Worm (Caenorhabditis elegans) whole organism, L3 larva: ENCODE results near the gene F46C5.4.

Experiments used
- R02D3.7 ChIP-seq: fragments of 150-350 bp; optimal IDR thresholded peaks from 2 replicates; lab custom pipeline; 2014; ENCODE audit warnings: missing biosample characterization, missing genetic modification characterization
- ZK546.5 ChIP-seq: sonication (generic microtip); optimal IDR thresholded peaks from 2 replicates; lab custom pipeline; 2017; ENCODE audit warnings: missing biosample characterization, missing genetic modification characterization
- aly-2 ChIP-seq: fragments of 150-350 bp; optimal IDR thresholded peaks from 2 replicates; lab custom pipeline; 2014; ENCODE audit warnings: missing biosample characterization, missing genetic modification characterization
- ama-1 ChIP-seq: fragments of 150-350 bp; optimal IDR thresholded peaks from 2 replicates; lab custom pipeline; 2018
- ceh-16 ChIP-seq: sonication (generic microtip); optimal IDR thresholded peaks from 2 replicates; lab custom pipeline; 2017; ENCODE audit warnings: missing biosample characterization, missing genetic modification characterization
- ceh-28 ChIP-seq: fragments of 150-350 bp; optimal IDR thresholded peaks from 2 replicates; lab custom pipeline; 2014; ENCODE audit warnings: missing biosample characterization, missing genetic modification reagents, missing genetic modification characterization
- ceh-82 ChIP-seq: fragments of 150-350 bp; optimal IDR thresholded peaks from 2 replicates; lab custom pipeline; 2014; ENCODE audit warnings: missing biosample characterization, missing genetic modification characterization
- ceh-9 ChIP-seq: sonication (generic microtip); optimal IDR thresholded peaks from 2 replicates; lab custom pipeline; 2018; ENCODE audit warnings: missing biosample characterization, missing genetic modification characterization
- egl-27 ChIP-seq: sonication (generic microtip); optimal IDR thresholded peaks from 4 replicates; lab custom pipeline; 2017; ENCODE audit warnings: missing biosample characterization, missing genetic modification reagents, missing genetic modification characterization
- egl-5 ChIP-seq: fragments of 150-350 bp; optimal IDR thresholded peaks from 2 replicates; lab custom pipeline; 2017; ENCODE audit warnings: missing biosample characterization, missing genetic modification reagents, missing genetic modification characterization, inconsistent platforms
- elt-1 ChIP-seq: fragments of 150-350 bp; optimal IDR thresholded peaks from 2 replicates; lab custom pipeline; 2014; ENCODE audit warnings: missing biosample characterization, missing genetic modification characterization
- elt-2 ChIP-seq: sonication (generic microtip); optimal IDR thresholded peaks from 2 replicates; lab custom pipeline; 2016; ENCODE audit warnings: missing genetic modification reagents, mild to moderate bottlenecking, missing genetic modification characterization, missing compliant biosample characterization
- elt-3 ChIP-seq, 3 experiments: fragments of 150-350 bp in 1 of 3; sonication (generic microtip) in 2 of 3; optimal IDR thresholded peaks; 2 replicates in 2 of 3; 4 replicates in 1 of 3; lab custom pipeline; 2014 to 2017; ENCODE audit warnings: missing biosample characterization in 3 of 3, missing genetic modification characterization in 3 of 3
- eor-1 ChIP-seq, 2 experiments: fragments of 150-350 bp; optimal IDR thresholded peaks; 2 replicates each; lab custom pipeline; 2014 to 2018; ENCODE audit warnings: missing biosample characterization in 2 of 2, missing genetic modification characterization in 2 of 2
- fkh-10 ChIP-seq: sonication (generic microtip); optimal IDR thresholded peaks from 2 replicates; lab custom pipeline; 2017; ENCODE audit warnings: missing biosample characterization, missing genetic modification reagents, missing genetic modification characterization
- fkh-2 ChIP-seq: fragments of 150-350 bp; optimal IDR thresholded peaks from 2 replicates; lab custom pipeline; 2014; ENCODE audit warnings: missing biosample characterization, missing genetic modification reagents, missing genetic modification characterization
- fos-1 ChIP-seq: fragments of 150-350 bp; optimal IDR thresholded peaks from 2 replicates; lab custom pipeline; 2014; ENCODE audit warnings: missing biosample characterization, missing genetic modification characterization
- jun-1 ChIP-seq: fragments of 150-350 bp; optimal IDR thresholded peaks from 2 replicates; lab custom pipeline; 2014; ENCODE audit warnings: missing biosample characterization, missing genetic modification reagents, missing genetic modification characterization
- lin-39 ChIP-seq: fragments of 150-350 bp; optimal IDR thresholded peaks from 2 replicates; lab custom pipeline; 2018; ENCODE audit warnings: missing biosample characterization, missing genetic modification reagents, missing genetic modification characterization
- nfya-1 ChIP-seq: sonication (generic microtip); optimal IDR thresholded peaks from 2 replicates; lab custom pipeline; 2017; ENCODE audit warnings: missing genetic modification characterization, mild to moderate bottlenecking, missing compliant biosample characterization, antibody characterized with exemption, moderate library complexity; ENCODE audit not compliant: insufficient read depth
- nhr-11 ChIP-seq: fragments of 150-350 bp; optimal IDR thresholded peaks from 2 replicates; lab custom pipeline; 2014; ENCODE audit warnings: missing biosample characterization, missing genetic modification characterization
- nhr-12 ChIP-seq: fragments of 150-350 bp; optimal IDR thresholded peaks from 2 replicates; lab custom pipeline; 2014; ENCODE audit warnings: missing biosample characterization, missing genetic modification characterization
- nhr-23 ChIP-seq: fragments of 150-350 bp; optimal IDR thresholded peaks from 2 replicates; lab custom pipeline; 2014; ENCODE audit warnings: missing biosample characterization, missing genetic modification reagents, missing genetic modification characterization
- nhr-237 ChIP-seq: fragments of 150-350 bp; optimal IDR thresholded peaks from 2 replicates; lab custom pipeline; 2014; ENCODE audit warnings: missing biosample characterization, missing genetic modification characterization
- nhr-25 ChIP-seq: sonication (generic microtip); optimal IDR thresholded peaks from 2 replicates; lab custom pipeline; 2017; ENCODE audit warnings: missing biosample characterization, missing genetic modification characterization
- nhr-28 ChIP-seq: fragments of 150-350 bp; optimal IDR thresholded peaks from 2 replicates; lab custom pipeline; 2014; ENCODE audit warnings: missing biosample characterization, missing genetic modification characterization
- nhr-43 ChIP-seq: sonication (generic microtip); optimal IDR thresholded peaks from 2 replicates; lab custom pipeline; 2016; ENCODE audit warnings: mild to moderate bottlenecking, missing genetic modification characterization, missing compliant biosample characterization; ENCODE audit not compliant: poor library complexity, severe bottlenecking
- nhr-76 ChIP-seq: fragments of 150-350 bp; sonication (generic microtip); optimal IDR thresholded peaks from 5 replicates; lab custom pipeline; 2014; ENCODE audit warnings: missing biosample characterization, missing genetic modification characterization
- nhr-77 ChIP-seq: fragments of 150-350 bp; optimal IDR thresholded peaks from 2 replicates; lab custom pipeline; 2014; ENCODE audit warnings: missing biosample characterization, missing genetic modification characterization
- pha-4 ChIP-seq: fragments of 150-350 bp; optimal IDR thresholded peaks from 2 replicates; lab custom pipeline; 2014; ENCODE audit warnings: missing biosample characterization, missing genetic modification reagents, missing genetic modification characterization
- pqm-1 ChIP-seq: fragments of 150-350 bp; optimal IDR thresholded peaks from 2 replicates; lab custom pipeline; 2017; ENCODE audit warnings: missing biosample characterization, missing genetic modification characterization, inconsistent platforms
- tbx-2 ChIP-seq: sonication (generic microtip); optimal IDR thresholded peaks from 2 replicates; lab custom pipeline; 2016; ENCODE audit warnings: mild to moderate bottlenecking, missing genetic modification characterization, missing compliant biosample characterization
- unc-62 ChIP-seq: fragments of 150-350 bp; sonication (generic microtip); optimal IDR thresholded peaks from 4 replicates; lab custom pipeline; 2014; ENCODE audit warnings: missing biosample characterization, missing genetic modification reagents, missing genetic modification characterization
- zag-1 ChIP-seq: fragments of 150-350 bp; optimal IDR thresholded peaks from 2 replicates; lab custom pipeline; 2014; ENCODE audit warnings: missing biosample characterization, missing genetic modification characterization
- ztf-11 ChIP-seq: fragments of 150-350 bp; optimal IDR thresholded peaks from 2 replicates; lab custom pipeline; 2014; ENCODE audit warnings: missing biosample characterization, missing genetic modification characterization
- ztf-4 ChIP-seq: fragments of 150-350 bp; optimal IDR thresholded peaks from 2 replicates; lab custom pipeline; 2014; ENCODE audit warnings: missing biosample characterization, missing genetic modification characterization

Gene F46C5.4

DNA sequence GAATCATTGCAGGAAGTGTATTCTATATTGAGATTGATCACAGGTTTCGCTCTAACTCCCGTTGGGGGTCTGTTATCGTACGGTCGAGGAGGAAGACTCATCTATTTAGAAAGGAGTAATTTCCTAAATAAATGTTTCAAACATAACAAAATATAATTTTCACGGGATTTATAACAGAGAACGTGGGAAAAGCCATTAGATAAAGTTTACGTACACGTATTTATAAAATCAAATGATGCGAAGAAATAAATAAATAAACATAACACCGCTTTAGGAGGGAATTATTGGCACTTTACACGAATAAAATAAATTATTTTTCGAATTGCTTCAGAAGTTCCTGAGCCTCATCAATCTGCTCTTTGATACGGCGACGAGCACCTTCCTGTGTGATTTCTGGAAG is 27.4 kb upstream of the F46C5.4 start, which contains the start of gene F07H5.10:
TSS of gene F07H5.10 (minus strand) at position 101 of the 400 bp plus-strand sequence.
- no peak for TF ChIP-seq pqm-1 (tag; lab: Kevin White, UChicago)
- no peak for TF ChIP-seq nfya-1
- no peak for TF ChIP-seq nhr-237
- no peak for TF ChIP-seq elt-3 (tag; optimal IDR thresholded peaks at IDR 0.05; lab: Kevin White, UChicago)
- TF ChIP-seq nhr-25 (tag; lab: Kevin White, UChicago), result no peak
- TF ChIP-seq nhr-12, result no peak
- no peak for TF ChIP-seq fkh-10 (GFP tag; lab: Kevin White, UChicago)
- TF ChIP-seq fkh-2 (tag; lab: Kevin White, UChicago), result no peak
- no peak for TF ChIP-seq ztf-11 (tag; lab: Kevin White, UChicago)
- TF ChIP-seq unc-62 (GFP tag; lab: Kevin White, UChicago), result no peak
- no peak for TF ChIP-seq egl-27 (tag; lab: Kevin White, UChicago)

DNA sequence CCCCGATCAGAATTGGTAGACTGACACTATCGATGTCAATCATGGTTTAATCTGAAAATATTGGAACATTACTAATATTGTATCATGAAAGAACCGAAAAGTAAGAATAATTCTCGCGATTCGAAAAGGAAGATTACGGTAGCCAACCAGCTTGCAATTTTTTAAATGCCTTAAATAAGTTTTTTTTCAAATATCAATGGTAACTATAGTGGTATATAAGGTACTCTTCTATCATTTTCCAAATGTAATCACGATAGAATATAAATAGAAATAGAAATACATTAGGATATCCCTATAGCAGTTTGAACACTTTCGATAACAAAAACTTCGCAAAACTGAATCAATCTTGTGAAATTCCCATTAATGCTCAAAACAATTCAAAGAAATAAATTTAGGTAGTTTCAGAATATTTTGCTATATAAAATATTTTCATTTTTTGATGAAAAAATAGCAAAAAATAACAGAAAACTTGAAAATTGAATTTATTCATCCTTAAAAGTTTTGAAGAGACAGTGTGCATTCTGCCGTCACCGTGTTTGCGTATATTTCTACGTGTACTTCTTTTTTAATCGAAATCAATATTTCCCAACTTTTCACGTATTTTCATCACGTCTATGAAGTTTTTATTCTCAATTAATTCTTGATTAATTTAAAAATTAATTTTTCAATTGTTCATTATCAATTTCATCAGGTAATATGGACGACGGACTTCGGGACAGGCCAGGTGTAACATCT is 25.0 kb upstream of the F46C5.4 start, which contains the start of the genes F46C5.9 and rer-1:
TSS of gene F46C5.9 (minus strand) at position 51 of the 735 bp plus-strand sequence.
TSS of gene rer-1 (plus strand) at position 692 of the 735 bp plus-strand sequence.
- TF ChIP-seq nhr-23 (peak; percentile 7), pha-4 (tag; lab: Kevin White, UChicago) (peak; percentile 66), lin-39 (tag; lab: Kevin White, UChicago) (no peak)

DNA sequence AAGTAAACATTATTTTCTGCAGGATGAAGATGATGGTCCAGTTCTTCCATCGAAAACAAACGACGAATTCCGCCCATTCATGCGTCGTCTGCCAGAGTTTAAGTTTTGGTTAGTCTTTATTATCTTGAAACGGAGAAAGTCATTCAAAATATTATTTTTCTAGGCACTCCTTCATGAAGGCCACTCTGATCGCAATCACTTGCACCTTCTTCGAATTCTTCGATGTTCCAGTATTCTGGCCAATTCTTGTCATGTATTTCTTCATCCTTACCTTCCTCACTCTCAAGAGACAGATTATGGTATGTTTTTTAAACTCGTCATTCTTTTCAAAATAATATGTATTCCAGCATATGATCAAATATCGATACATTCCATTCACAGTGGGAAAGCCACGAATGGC is 24.1 kb upstream of the F46C5.4 start:
- TF ChIP-seq nhr-43 (peak; percentile 9), egl-5 (tag; lab: Kevin White, UChicago) (no peak), eor-1 (tag; optimal IDR thresholded peaks at IDR 0.05; lab: Kevin White, UChicago) (no peak), nhr-12 (no peak), fos-1 (tag; lab: Kevin White, UChicago) (no peak), pqm-1 (tag; lab: Kevin White, UChicago) (no peak), nhr-77 (tag; lab: Kevin White, UChicago) (no peak), zag-1 (no peak), ztf-4 (tag; lab: Kevin White, UChicago) (no peak), R02D3.7 (tag; lab: Kevin White, UChicago) (no peak), ama-1 (lab: Kevin White, UChicago) (peak; percentile 91), nhr-23 (no peak), ceh-9 (no peak), tbx-2 (tag; lab: Kevin White, UChicago) (no peak), elt-2 (no peak), ceh-82 (tag; lab: Kevin White, UChicago) (no peak), unc-62 (GFP tag; lab: Kevin White, UChicago) (no peak), ceh-16 (tag; lab: Kevin White, UChicago) (no peak), nhr-25 (tag; lab: Kevin White, UChicago) (peak; percentile 3), nhr-28 (tag; lab: Kevin White, UChicago) (no peak), nfya-1 (no peak), egl-27 (tag; lab: Kevin White, UChicago) (no peak), lin-39 (tag; lab: Kevin White, UChicago) (peak; percentile 23)

DNA sequence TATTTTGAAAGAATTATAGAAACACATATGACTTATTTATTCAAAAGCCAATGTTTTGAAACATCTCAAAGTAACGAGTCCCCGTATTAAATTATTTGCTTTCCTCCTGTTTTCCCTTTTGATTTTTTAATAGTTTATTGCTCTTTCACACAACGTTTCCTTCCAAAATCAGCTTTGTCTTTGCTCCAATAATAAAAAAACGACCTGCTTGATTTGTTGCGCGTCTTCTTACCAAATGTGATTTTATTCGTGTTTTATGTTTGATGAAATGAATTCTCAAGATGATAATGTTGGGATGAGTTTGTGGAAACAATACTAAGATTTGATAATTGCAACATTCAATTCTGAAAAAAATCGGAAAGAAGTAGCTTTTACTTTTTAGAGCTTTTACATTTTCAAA is 23.5 kb upstream of the F46C5.4 start:
- TF ChIP-seq R02D3.7 (tag; lab: Kevin White, UChicago) (no peak), tbx-2 (tag; lab: Kevin White, UChicago) (no peak), ama-1 (lab: Kevin White, UChicago) (no peak)

DNA sequence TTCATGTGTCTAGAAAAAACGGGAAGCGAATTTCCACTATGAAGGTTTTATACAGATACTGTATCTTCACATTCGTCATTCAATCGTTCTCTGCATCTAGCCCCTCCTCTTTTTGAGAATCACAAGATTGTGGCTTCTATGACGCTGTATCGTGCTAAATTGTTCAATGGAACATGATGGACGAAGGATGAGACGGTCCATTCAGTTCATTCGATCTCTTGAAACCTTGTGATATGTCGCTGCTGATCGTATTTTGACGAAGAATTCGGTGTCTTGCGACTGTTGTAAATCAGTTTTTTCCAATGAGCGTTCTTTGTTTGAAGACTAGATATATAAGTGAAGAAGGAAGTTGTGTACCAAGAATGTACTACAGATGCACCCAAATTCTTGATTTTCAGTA is 22.2 kb upstream of the F46C5.4 start:
- TF ChIP-seq nhr-43 (peak; percentile 98), elt-2 (no peak), elt-3 (tag; optimal IDR thresholded peaks at IDR 0.05; lab: Kevin White, UChicago) (peak in 2 of 3 experiments; percentile 60 to 88), nhr-76 (tag; lab: Kevin White, UChicago) (peak; percentile 30), elt-1 (tag; lab: Kevin White, UChicago) (peak; percentile 55), lin-39 (tag; lab: Kevin White, UChicago) (peak; percentile 22), egl-27 (tag; lab: Kevin White, UChicago) (no peak), jun-1 (tag; lab: Kevin White, UChicago) (peak; percentile 61), ZK546.5 (tag; lab: Kevin White, UChicago) (no peak), nhr-23 (peak; percentile 86), nfya-1 (peak; percentile 21), nhr-25 (tag; lab: Kevin White, UChicago) (peak; percentile 73), nhr-11 (tag; lab: Kevin White, UChicago) (peak; percentile 30), ceh-28 (tag; lab: Kevin White, UChicago) (peak; percentile 27), aly-2 (no peak)
